Worm (Caenorhabditis elegans) whole organism, L1 larva: ENCODE results near the gene sysm-1.

Experiments used
- C04F5.9 ChIP-seq: sonication (generic microtip); optimal IDR thresholded peaks from 2 replicates; lab custom pipeline; 2016; ENCODE audit warnings: missing genetic modification characterization, missing compliant biosample characterization
- F16B12.6 ChIP-seq: fragments of 150-350 bp; optimal IDR thresholded peaks from 2 replicates; lab custom pipeline; 2014; ENCODE audit warnings: missing biosample characterization, missing genetic modification characterization
- aha-1 ChIP-seq: fragments of 150-350 bp; optimal IDR thresholded peaks from 2 replicates; lab custom pipeline; 2014; ENCODE audit warnings: missing biosample characterization, missing genetic modification characterization
- aly-2 ChIP-seq: fragments of 150-350 bp; optimal IDR thresholded peaks from 2 replicates; lab custom pipeline; 2014; ENCODE audit warnings: missing biosample characterization, missing genetic modification characterization
- ama-1 ChIP-seq: fragments of 150-350 bp; optimal IDR thresholded peaks from 2 replicates; lab custom pipeline; 2014
- blmp-1 ChIP-seq: fragments of 150-350 bp; optimal IDR thresholded peaks from 2 replicates; lab custom pipeline; 2014; ENCODE audit warnings: missing biosample characterization, missing genetic modification characterization
- ceh-63 ChIP-seq: fragments of 200-800 bp; sonication (Bioruptor generic); optimal IDR thresholded peaks from 2 replicates; lab custom pipeline; 2018; ENCODE audit warnings: mild to moderate bottlenecking, missing genetic modification characterization, missing compliant biosample characterization
- ceh-82 ChIP-seq, 3 experiments: fragments of 150-350 bp in 1 of 3; sonication (generic microtip) in 2 of 3; optimal IDR thresholded peaks; 2 replicates each; lab custom pipeline; 2014 to 2017; ENCODE audit warnings: missing biosample characterization in 3 of 3, missing genetic modification characterization in 3 of 3
- ceh-88 ChIP-seq: fragments of 200-800 bp; sonication (Bioruptor generic); IDR thresholded peaks from 2 replicates; pipeline ENCODE4 v1.3.6; 2022; ENCODE audit warnings: missing genetic modification characterization, missing compliant biosample characterization
- ces-1 ChIP-seq: fragments of 150-350 bp; optimal IDR thresholded peaks from 2 replicates; lab custom pipeline; 2014; ENCODE audit warnings: missing biosample characterization, missing genetic modification reagents, missing genetic modification characterization
- dsc-1 ChIP-seq: sonication (generic microtip); optimal IDR thresholded peaks from 2 replicates; lab custom pipeline; 2016; ENCODE audit warnings: mild to moderate bottlenecking, missing genetic modification characterization, missing compliant biosample characterization
- efl-1 ChIP-seq, 4 experiments: fragments of 150-350 bp; optimal IDR thresholded peaks in 3 of 4; peaks in 1 of 4; 1 replicate in 1 of 4; 2 replicates in 3 of 4; lab custom pipeline; 2014; ENCODE audit warnings: missing biosample characterization in 2 of 4, missing genetic modification characterization in 2 of 4, missing genetic modification reagents in 2 of 4
- egl-27 ChIP-seq, 2 experiments: fragments of 150-350 bp in 1 of 2; sonication (generic microtip); optimal IDR thresholded peaks; 3 replicates each; lab custom pipeline; 2017 to 2018; ENCODE audit warnings: missing biosample characterization in 2 of 2, missing genetic modification characterization in 2 of 2, missing genetic modification reagents in 2 of 2
- elt-2 ChIP-seq: sonication (generic microtip); optimal IDR thresholded peaks from 2 replicates; lab custom pipeline; 2016; ENCODE audit warnings: missing genetic modification characterization, mild to moderate bottlenecking, inconsistent platforms, missing compliant biosample characterization, missing genetic modification reagents
- fkh-10 ChIP-seq: sonication (generic microtip); optimal IDR thresholded peaks from 2 replicates; lab custom pipeline; 2017; ENCODE audit warnings: missing biosample characterization, missing genetic modification reagents, missing genetic modification characterization
- fkh-4 ChIP-seq: sonication (generic microtip); optimal IDR thresholded peaks from 2 replicates; lab custom pipeline; 2016; ENCODE audit warnings: missing compliant biosample characterization, missing genetic modification characterization, borderline replicate concordance
- fkh-8 ChIP-seq: sonication (generic microtip); optimal IDR thresholded peaks from 2 replicates; lab custom pipeline; 2016; ENCODE audit warnings: mild to moderate bottlenecking, missing genetic modification characterization, missing compliant biosample characterization
- fos-1 ChIP-seq: fragments of 150-350 bp; optimal IDR thresholded peaks from 2 replicates; lab custom pipeline; 2014; ENCODE audit warnings: missing biosample characterization, missing genetic modification characterization
- grh-1 ChIP-seq: fragments of 200-800 bp; sonication (Bioruptor generic); IDR thresholded peaks from 2 replicates; pipeline ENCODE4 v1.3.6; 2022; ENCODE audit warnings: missing genetic modification reagents, missing genetic modification characterization, missing compliant biosample characterization
- hlh-17 ChIP-seq: fragments of 200-800 bp; sonication (Bioruptor generic); optimal IDR thresholded peaks from 2 replicates; lab custom pipeline; 2018; ENCODE audit warnings: missing genetic modification characterization, mild to moderate bottlenecking, missing compliant biosample characterization, moderate library complexity, borderline replicate concordance
- isw-1 ChIP-seq: fragments of 200-800 bp; sonication (Bioruptor generic); IDR thresholded peaks from 2 replicates; pipeline ENCODE4 v1.3.6; 2022; ENCODE audit warnings: missing genetic modification characterization, missing compliant biosample characterization
- lin-14 ChIP-seq: fragments of 200-800 bp; sonication (Bioruptor generic); optimal IDR thresholded peaks from 2 replicates; lab custom pipeline; 2018; ENCODE audit warnings: mild to moderate bottlenecking, missing genetic modification characterization, moderate library complexity, missing compliant biosample characterization
- lin-15B ChIP-seq: fragments of 150-350 bp; sonication (generic microtip); optimal IDR thresholded peaks from 3 replicates; lab custom pipeline; 2014; ENCODE audit warnings: missing biosample characterization, missing genetic modification characterization
- lin-39 ChIP-seq: fragments of 150-350 bp; optimal IDR thresholded peaks from 2 replicates; lab custom pipeline; 2014; ENCODE audit warnings: missing biosample characterization, missing genetic modification reagents, missing genetic modification characterization
- lsy-2 ChIP-seq, 2 experiments: fragments of 150-350 bp; optimal IDR thresholded peaks; 2 replicates each; lab custom pipeline; 2014; ENCODE audit warnings: missing biosample characterization in 2 of 2, missing genetic modification characterization in 2 of 2
- mab-9 ChIP-seq: fragments of 200-800 bp; sonication (Bioruptor generic); IDR thresholded peaks from 2 replicates; pipeline ENCODE4 v1.3.6; 2022; ENCODE audit warnings: missing genetic modification reagents, missing genetic modification characterization, missing compliant biosample characterization
- nhr-12 ChIP-seq: sonication (generic microtip); optimal IDR thresholded peaks from 2 replicates; lab custom pipeline; 2017; ENCODE audit warnings: missing biosample characterization, missing genetic modification characterization
- nhr-19 ChIP-seq: fragments of 200-800 bp; sonication (Bioruptor generic); conservative IDR thresholded peaks from 2 replicates; pipeline ENCODE4 v1.3.6; 2022; ENCODE audit warnings: missing genetic modification characterization, missing compliant biosample characterization
- nhr-20 ChIP-seq: sonication (generic microtip); optimal IDR thresholded peaks from 2 replicates; lab custom pipeline; 2016; ENCODE audit warnings: mild to moderate bottlenecking, missing genetic modification characterization, missing compliant biosample characterization
- nhr-28 ChIP-seq: fragments of 150-350 bp; optimal IDR thresholded peaks from 2 replicates; lab custom pipeline; 2014; ENCODE audit warnings: missing biosample characterization, missing genetic modification characterization
- nhr-47 ChIP-seq: sonication (generic microtip); optimal IDR thresholded peaks from 2 replicates; lab custom pipeline; 2016; ENCODE audit warnings: mild to moderate bottlenecking, missing genetic modification characterization, moderate library complexity, missing compliant biosample characterization
- nhr-77 ChIP-seq: fragments of 150-350 bp; optimal IDR thresholded peaks from 2 replicates; lab custom pipeline; 2014; ENCODE audit warnings: missing biosample characterization, missing genetic modification characterization
- nhr-84 ChIP-seq: sonication (generic microtip); optimal IDR thresholded peaks from 2 replicates; lab custom pipeline; 2017; ENCODE audit warnings: missing biosample characterization, missing genetic modification characterization
- nhr-85 ChIP-seq: sonication (generic microtip); peaks from one replicate; lab custom pipeline; 2016; ENCODE audit warnings: missing genetic modification characterization, inconsistent platforms, missing compliant biosample characterization
- nhr-90 ChIP-seq: sonication (generic microtip); optimal IDR thresholded peaks from 2 replicates; lab custom pipeline; 2016; ENCODE audit warnings: mild to moderate bottlenecking, missing genetic modification characterization, missing compliant biosample characterization; ENCODE audit not compliant: poor library complexity
- pag-3 ChIP-seq: sonication (generic microtip); optimal IDR thresholded peaks from 2 replicates; lab custom pipeline; 2017; ENCODE audit warnings: missing genetic modification characterization, mild to moderate bottlenecking, missing compliant biosample characterization, antibody characterized with exemption, borderline replicate concordance; ENCODE audit not compliant: insufficient read depth
- pax-3 ChIP-seq: fragments of 200-800 bp; sonication (Bioruptor generic); optimal IDR thresholded peaks from 2 replicates; lab custom pipeline; 2018; ENCODE audit warnings: mild to moderate bottlenecking, missing genetic modification characterization, moderate library complexity, missing compliant biosample characterization
- snu-23 ChIP-seq: sonication (generic microtip); optimal IDR thresholded peaks from 2 replicates; lab custom pipeline; 2016; ENCODE audit warnings: missing genetic modification characterization, missing compliant biosample characterization
- sox-4 ChIP-seq: sonication (generic microtip); optimal IDR thresholded peaks from 2 replicates; lab custom pipeline; 2016; ENCODE audit warnings: missing genetic modification characterization, missing compliant biosample characterization
- sptf-1 ChIP-seq: fragments of 150-350 bp; optimal IDR thresholded peaks from 2 replicates; lab custom pipeline; 2014; ENCODE audit warnings: missing biosample characterization, missing genetic modification characterization
- sup-37 ChIP-seq: fragments of 200-800 bp; sonication (Bioruptor generic); optimal IDR thresholded peaks from 2 replicates; lab custom pipeline; 2018; ENCODE audit warnings: mild to moderate bottlenecking, missing genetic modification characterization, missing compliant biosample characterization
- unc-130 ChIP-seq: fragments of 150-350 bp; optimal IDR thresholded peaks from 2 replicates; lab custom pipeline; 2017; ENCODE audit warnings: missing biosample characterization, missing genetic modification characterization, inconsistent platforms
- unc-62 ChIP-seq: fragments of 150-350 bp; optimal IDR thresholded peaks from 2 replicates; lab custom pipeline; 2014; ENCODE audit warnings: missing biosample characterization, missing genetic modification reagents, missing genetic modification characterization
- xbp-1 ChIP-seq: sonication (generic microtip); optimal IDR thresholded peaks from 2 replicates; lab custom pipeline; 2016; ENCODE audit warnings: missing genetic modification characterization, missing compliant biosample characterization
- zag-1 ChIP-seq: fragments of 150-350 bp; optimal IDR thresholded peaks from 2 replicates; lab custom pipeline; 2014; ENCODE audit warnings: missing biosample characterization, missing genetic modification characterization
- zip-4 ChIP-seq: fragments of 200-800 bp; sonication (Bioruptor generic); optimal IDR thresholded peaks from 2 replicates; lab custom pipeline; 2018; ENCODE audit warnings: mild to moderate bottlenecking, missing genetic modification characterization, moderate library complexity, missing compliant biosample characterization

The sysm-1 gene

DNA sequence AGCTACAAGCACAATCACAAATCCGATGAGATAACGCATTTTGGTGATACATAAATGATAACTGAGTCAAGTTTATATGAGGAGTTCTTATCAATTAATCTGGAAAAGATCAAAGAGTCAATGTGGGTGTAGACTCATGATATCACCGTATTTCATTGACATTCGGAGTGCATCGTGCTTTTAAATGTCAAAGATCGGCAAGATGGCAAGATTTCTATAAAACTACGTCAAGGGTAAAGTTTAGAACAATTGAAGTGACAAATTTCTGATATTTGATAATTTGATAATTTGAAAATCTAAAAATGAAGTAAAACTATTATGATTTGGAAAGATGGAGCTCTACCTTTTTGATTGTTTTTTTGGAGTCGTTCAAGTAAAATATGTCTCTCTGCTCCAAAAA is at the start of gene sysm-1:
TSS of gene sysm-1 (minus strand) at position 101 of the 400 bp plus-strand sequence.
- no peak for TF ChIP-seq aly-2 (tag; lab: Kevin White, UChicago)
- no peak for TF ChIP-seq lsy-2 (tag; optimal IDR thresholded peaks at IDR 0.05; lab: Kevin White, UChicago)
- no peak for TF ChIP-seq nhr-90
- TF ChIP-seq unc-130 (tag; lab: Kevin White, UChicago): no peak
- TF ChIP-seq isw-1: no peak
- no peak for TF ChIP-seq fkh-10 (GFP tag; lab: Kevin White, UChicago)
- no peak for TF ChIP-seq ama-1 (lab: Kevin White, UChicago)
- TF ChIP-seq nhr-28 (tag; lab: Kevin White, UChicago): no peak
- no peak for TF ChIP-seq egl-27 (tag; optimal IDR thresholded peaks at IDR 0.05; lab: Kevin White, UChicago)
- TF ChIP-seq aha-1: no peak
- no peak for TF ChIP-seq nhr-77 (tag; lab: Kevin White, UChicago)
- no peak for TF ChIP-seq sox-4 (tag; lab: Kevin White, UChicago)
- TF ChIP-seq nhr-47 (tag; lab: Kevin White, UChicago): no peak
- no peak for TF ChIP-seq dsc-1
- no peak for TF ChIP-seq efl-1 (optimal IDR thresholded peaks at IDR 0.05; lab: Kevin White, UChicago)
- TF ChIP-seq efl-1 (GFP tag; optimal IDR thresholded peaks at IDR 0.05 in 1 of 2; lab: Kevin White, UChicago): no peak
- no peak for TF ChIP-seq ces-1 (GFP tag; lab: Kevin White, UChicago)
- no peak for TF ChIP-seq fkh-4 (tag; lab: Kevin White, UChicago)

DNA sequence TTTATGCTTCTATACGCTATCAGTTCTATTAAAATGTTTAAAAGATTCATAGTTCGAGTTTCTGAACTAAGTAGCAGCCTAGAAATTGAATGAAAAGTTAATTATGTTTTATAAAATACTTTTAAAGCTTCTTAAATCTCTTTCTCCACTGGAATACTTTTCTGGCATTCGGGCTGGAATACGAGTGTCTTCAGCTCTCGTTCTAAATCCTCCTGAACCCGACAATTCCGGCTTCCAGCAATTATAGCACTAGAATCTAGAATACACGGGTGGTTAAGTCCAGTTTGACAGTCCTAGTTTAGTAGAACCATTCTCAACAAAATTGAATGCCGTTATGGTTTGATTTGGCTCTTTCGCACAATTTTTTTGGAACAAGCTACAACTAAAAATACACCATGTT is 49.3 kb upstream of the sysm-1 start:
- no peak for TF ChIP-seq ceh-82 (tag; optimal IDR thresholded peaks at IDR 0.05; lab: Kevin White, UChicago)
- no peak for TF ChIP-seq grh-1
- TF ChIP-seq lin-15B (tag; lab: Kevin White, UChicago): no peak
- no peak for TF ChIP-seq ceh-63 (GFP tag; lab: Kevin White, UChicago)
- no peak for TF ChIP-seq pax-3
- no peak for TF ChIP-seq zag-1 (tag; lab: Kevin White, UChicago)
- TF ChIP-seq snu-23: no peak
- no peak for TF ChIP-seq hlh-17
- TF ChIP-seq nhr-19 (GFP tag; lab: Robert Waterston, UW): no peak
- no peak for TF ChIP-seq nhr-85
- TF ChIP-seq sox-4 (tag; lab: Kevin White, UChicago): no peak
- TF ChIP-seq lin-14: no peak

DNA sequence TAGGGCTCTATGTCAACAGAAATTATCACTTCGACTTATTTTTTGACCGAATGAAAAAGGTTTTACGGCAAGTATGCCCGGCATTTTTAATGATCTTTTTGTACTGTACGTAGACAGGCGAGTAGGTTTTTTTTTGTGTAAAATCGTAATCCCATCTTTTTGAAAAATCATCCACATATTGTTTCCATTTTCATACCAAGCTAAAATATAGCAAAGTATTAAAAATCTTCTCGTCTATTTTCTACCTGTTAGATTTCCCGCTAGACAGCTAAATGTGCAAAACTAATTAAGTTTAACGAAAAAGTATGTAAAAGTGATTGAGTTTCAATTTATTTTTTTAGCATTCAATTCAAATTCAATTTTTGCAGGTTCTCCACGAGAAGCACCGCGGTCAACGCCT is 48.4 kb upstream of the sysm-1 start, which contains the start of gene C16D2.1:
TSS of gene C16D2.1 (plus strand) at position 301 of the 400 bp plus-strand sequence.
- no peak for TF ChIP-seq pax-3
- TF ChIP-seq ceh-82 (tag; optimal IDR thresholded peaks at IDR 0.05; lab: Kevin White, UChicago): no peak

- TF ChIP-seq unc-130 (tag; lab: Kevin White, UChicago) (no peak), C04F5.9 (tag; lab: Kevin White, UChicago) (no peak), lin-14 (peak; percentile 21), dsc-1 (peak; percentile 56), nhr-84 (tag; lab: Kevin White, UChicago) (no peak), fkh-8 (tag; lab: Kevin White, UChicago) (peak; percentile 61), ceh-88 (GFP tag; lab: Robert Waterston, UW) (no peak), zag-1 (tag; lab: Kevin White, UChicago) (no peak), F16B12.6 (tag; lab: Kevin White, UChicago) (no peak), hlh-17 (no peak), zip-4 (GFP tag; lab: Kevin White, UChicago) (no peak), blmp-1 (tag; lab: Kevin White, UChicago) (peak; percentile 37), nhr-20 (tag; lab: Kevin White, UChicago) (no peak), nhr-85 (no peak), lsy-2 (tag; optimal IDR thresholded peaks at IDR 0.05; lab: Kevin White, UChicago) (no peak), unc-62 (no peak), sptf-1 (tag; lab: Kevin White, UChicago) (no peak), pag-3 (tag; lab: Kevin White, UChicago) (no peak), elt-2 (tag; lab: Kevin White, UChicago) (no peak), nhr-12 (tag; lab: Kevin White, UChicago) (no peak), mab-9 (GFP tag; lab: Robert Waterston, UW) (no peak), xbp-1 (tag; lab: Kevin White, UChicago) (no peak), fos-1 (tag; lab: Kevin White, UChicago) (peak; percentile 11), sup-37 (GFP tag; lab: Kevin White, UChicago) (no peak), lin-39 (tag; lab: Kevin White, UChicago) (no peak)
Observed at ce11 chrII:9130339-9130738, 47.3 kb upstream of the sysm-1 start.
